Worm (Caenorhabditis elegans): ENCODE measurements around the gene mig-21.

mig-21 gene

DNA sequence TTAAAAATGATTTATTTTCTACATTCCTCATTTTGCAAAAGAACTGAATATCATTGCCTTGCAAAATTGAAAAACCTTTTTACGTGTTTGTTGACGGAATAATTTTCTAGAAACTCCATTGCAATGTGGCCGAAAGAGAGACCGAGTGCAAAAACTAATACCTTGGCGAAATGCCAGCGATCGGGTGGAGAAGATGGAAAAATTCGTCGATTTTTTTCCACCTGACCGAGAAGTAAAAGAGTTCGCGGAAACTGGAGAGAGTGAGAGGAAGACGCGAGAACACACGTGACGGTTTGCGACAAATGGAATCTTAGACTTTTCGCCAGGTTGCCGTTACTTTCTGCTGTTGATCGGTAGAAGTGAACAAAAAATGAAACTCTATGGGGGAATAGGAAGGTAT lies 36.5 kb downstream of the mig-21 start (continued):
- TF ChIP-seq mdl-1 (tag; optimal IDR thresholded peaks at IDR 0.05) = peak in 1 of 2 experiments; percentile 92
- TF ChIP-seq jun-1 (tag; optimal IDR thresholded peaks at IDR 0.05) = no peak
- peak; percentile 52 for TF ChIP-seq mep-1 (tag; optimal IDR thresholded peaks at IDR 0.05)
- no peak for TF ChIP-seq C04F5.9 (tag; optimal IDR thresholded peaks at IDR 0.05)
- peak; percentile 78 for TF ChIP-seq nhr-71 (tag; optimal IDR thresholded peaks at IDR 0.05)
- TF ChIP-seq fkh-8 (tag; optimal IDR thresholded peaks at IDR 0.05) = peak; percentile 37
- TF ChIP-seq swsn-7 (tag; optimal IDR thresholded peaks at IDR 0.05) = peak; percentile 21
- 0 out of 2 replicates have a peak, but pooled peaks have one; percentile 10 for TF ChIP-seq grh-1 (GFP tag; IDR thresholded peaks at IDR 0.05)
- no peak for TF ChIP-seq ztf-11 (tag; optimal IDR thresholded peaks at IDR 0.05)
- no peak for TF ChIP-seq ztf-4 (tag; optimal IDR thresholded peaks at IDR 0.05)
- no peak for TF ChIP-seq unc-98 (GFP tag; IDR thresholded peaks at IDR 0.05)
- TF ChIP-seq unc-30 (tag; optimal IDR thresholded peaks at IDR 0.05) = no peak
- TF ChIP-seq nhr-237 (tag; optimal IDR thresholded peaks at IDR 0.05) = no peak
- peak; percentile 58 for TF ChIP-seq nhr-19 (GFP tag; conservative IDR thresholded peaks at IDR 0.05)
- no peak for TF ChIP-seq hlh-17 (GFP tag; optimal IDR thresholded peaks at IDR 0.05; ENCODE audit: borderline replicate concordance)
- no peak for TF ChIP-seq C34B4.2 (tag; optimal IDR thresholded peaks at IDR 0.05)
- TF ChIP-seq tlp-1 (tag; optimal IDR thresholded peaks at IDR 0.05) = no peak
- peak; percentile 59 for TF ChIP-seq nhr-47 (tag; optimal IDR thresholded peaks at IDR 0.05)
- no peak for TF ChIP-seq nhr-28 (tag; optimal IDR thresholded peaks at IDR 0.05)
- peak; percentile 83 for TF ChIP-seq lin-14 (GFP tag; optimal IDR thresholded peaks at IDR 0.05)
- TF ChIP-seq pqm-1 (tag; optimal IDR thresholded peaks at IDR 0.05) = no peak
- no peak for TF ChIP-seq hpl-2 (GFP tag; optimal IDR thresholded peaks at IDR 0.05)
- TF ChIP-seq nhr-76 (tag; optimal IDR thresholded peaks at IDR 0.05) = no peak
- no peak for TF ChIP-seq vab-15 (tag; optimal IDR thresholded peaks at IDR 0.05)
- TF ChIP-seq elt-2 (tag; optimal IDR thresholded peaks at IDR 0.05) = no peak
- TF ChIP-seq tbx-2 (tag; optimal IDR thresholded peaks at IDR 0.05) = peak; percentile 46
- TF ChIP-seq sptf-1 (tag; optimal IDR thresholded peaks at IDR 0.05) = no peak
- TF ChIP-seq ceh-63 (GFP tag; optimal IDR thresholded peaks at IDR 0.05) = no peak
- no peak for TF ChIP-seq fos-1 (tag; optimal IDR thresholded peaks at IDR 0.05)
- TF ChIP-seq ceh-82 (tag; optimal IDR thresholded peaks at IDR 0.05) = peak in 1 of 3 experiments; percentile 20
- peak; percentile 87 for TF ChIP-seq blmp-1 (tag; optimal IDR thresholded peaks at IDR 0.05)

DNA sequence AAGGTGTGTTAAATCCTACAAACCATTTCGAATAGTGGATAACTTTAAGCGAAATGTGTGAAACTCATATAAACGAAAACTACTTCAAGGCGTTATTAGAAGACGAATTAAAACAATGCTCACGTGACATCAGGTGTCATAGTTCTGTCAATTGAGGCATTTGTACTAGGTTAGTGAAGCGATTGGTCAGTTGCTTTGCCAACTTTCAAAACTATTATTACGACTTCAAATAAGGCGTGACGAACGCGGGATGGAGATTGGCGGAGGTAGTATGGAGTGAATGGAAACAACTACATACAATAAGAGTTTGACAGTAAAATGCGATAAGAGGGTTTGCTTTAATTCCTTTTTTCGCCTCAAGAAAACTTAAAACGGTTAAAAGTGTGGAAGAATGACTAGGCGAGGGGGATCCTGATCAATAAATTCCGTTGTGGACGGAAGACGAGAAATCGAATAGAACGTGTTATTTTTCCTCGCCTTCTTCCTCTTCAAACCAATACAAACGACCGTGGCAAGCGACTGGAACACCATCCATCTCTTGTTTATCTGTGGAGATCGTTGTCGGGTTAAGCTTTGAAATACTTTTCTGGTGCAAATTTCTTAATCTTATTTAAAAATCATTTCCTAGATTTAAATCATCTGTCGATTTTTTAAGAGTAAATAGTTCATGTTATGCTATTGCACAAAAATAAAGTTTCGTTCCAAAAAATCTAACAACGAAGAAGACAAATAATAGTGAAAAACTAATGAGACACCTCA lies 37.2 kb downstream of the mig-21 start:
- no peak for TF ChIP-seq efl-1 (optimal IDR thresholded peaks at IDR 0.05)
- peak in 1 of 2 experiments; percentile 89 for TF ChIP-seq efl-1 (GFP tag; optimal IDR thresholded peaks at IDR 0.05 in 1 of 2)
- TF ChIP-seq sptf-1 (tag; optimal IDR thresholded peaks at IDR 0.05) = no peak
- TF ChIP-seq lin-35 (GFP tag; optimal IDR thresholded peaks at IDR 0.05) = peak in 1 of 2 experiments; percentile 40
- TF ChIP-seq fos-1 (tag; optimal IDR thresholded peaks at IDR 0.05) = no peak
- TF ChIP-seq ceh-8 (GFP tag; optimal IDR thresholded peaks at IDR 0.05) = no peak

DNA sequence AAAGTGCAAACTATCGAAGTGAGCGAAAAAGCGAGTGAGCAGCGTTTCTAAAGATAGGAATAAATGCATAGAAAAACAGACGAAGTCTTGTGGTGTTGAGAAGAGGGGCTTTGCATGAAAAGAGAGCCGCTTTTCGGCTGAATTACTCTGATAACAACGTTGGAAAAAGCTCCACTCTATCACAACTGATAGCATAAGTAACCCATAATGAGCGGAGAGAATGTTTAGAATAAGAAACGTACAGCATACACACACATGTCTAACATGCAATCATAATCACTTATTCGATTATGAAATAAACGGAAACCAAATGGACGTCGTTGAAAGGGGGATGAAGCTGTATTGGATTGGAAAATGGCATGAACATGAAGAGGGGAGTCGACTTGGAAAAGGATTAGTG lies 37.9 kb downstream of the mig-21 start:
- peak; percentile 11 for TF ChIP-seq egl-13 (tag; optimal IDR thresholded peaks at IDR 0.05)
- TF ChIP-seq egl-27 (tag; optimal IDR thresholded peaks at IDR 0.05) = no peak
- peak; percentile 72 for TF ChIP-seq pqm-1 (tag; optimal IDR thresholded peaks at IDR 0.05)
- TF ChIP-seq nhr-85 (tag) = no peak
- TF ChIP-seq nhr-237 (tag; optimal IDR thresholded peaks at IDR 0.05) = no peak
- TF ChIP-seq dpl-1 (GFP tag; optimal IDR thresholded peaks at IDR 0.05) = peak in 1 of 3 experiments; percentile 3
- peak; percentile 11 for TF ChIP-seq elt-2 (tag; optimal IDR thresholded peaks at IDR 0.05)
- TF ChIP-seq fkh-10 (GFP tag; optimal IDR thresholded peaks at IDR 0.05) = no peak
- TF ChIP-seq alr-1 (tag; optimal IDR thresholded peaks at IDR 0.05; ENCODE audit: borderline replicate concordance) = no peak
- no peak for TF ChIP-seq unc-130 (tag; optimal IDR thresholded peaks at IDR 0.05)
- peak; percentile 23 for TF ChIP-seq nhr-47 (tag; optimal IDR thresholded peaks at IDR 0.05)
- no peak for TF ChIP-seq unc-86 (tag; optimal IDR thresholded peaks at IDR 0.05)
- no peak for TF ChIP-seq blmp-1 (tag; optimal IDR thresholded peaks at IDR 0.05)
- TF ChIP-seq nhr-71 (tag; optimal IDR thresholded peaks at IDR 0.05) = peak; percentile 6
- peak; percentile 16 for TF ChIP-seq fkh-8 (tag; optimal IDR thresholded peaks at IDR 0.05)
- TF ChIP-seq lin-14 (GFP tag; optimal IDR thresholded peaks at IDR 0.05) = peak; percentile 7
- TF ChIP-seq C34B4.2 (tag; optimal IDR thresholded peaks at IDR 0.05) = no peak
- no peak for TF ChIP-seq ets-5 (GFP tag; IDR thresholded peaks at IDR 0.05)
- no peak for TF ChIP-seq ztf-4 (tag; optimal IDR thresholded peaks at IDR 0.05)
- no peak for TF ChIP-seq lir-3 (tag; optimal IDR thresholded peaks at IDR 0.05; ENCODE audit: poor library complexity)
- peak; percentile 13 for TF ChIP-seq ama-1 (optimal IDR thresholded peaks at IDR 0.05)
- TF ChIP-seq lsy-2 (tag; optimal IDR thresholded peaks at IDR 0.05) = peak in 1 of 2 experiments; percentile 11
- no peak for TF ChIP-seq ceh-63 (GFP tag; optimal IDR thresholded peaks at IDR 0.05)
- TF ChIP-seq nhr-84 (tag; optimal IDR thresholded peaks at IDR 0.05) = no peak
- peak; percentile 16 for TF ChIP-seq jun-1 (tag; optimal IDR thresholded peaks at IDR 0.05)
